Fruit fly (Drosophila melanogaster) whole organism, embryonic: ENCODE measurements around the gene Mocs2A.
"Not testable (repeated sequence)": the region's sequence is repeated elsewhere in the genome, so short reads cannot be mapped to it uniquely, and the experiment has no call there.

ENCODE experiments used
- Ada2b ChIP-seq: fragments of 200-800 bp; sonication (Bioruptor generic); IDR thresholded peaks from 2 replicates; pipeline ENCODE4 v1.3.6; 2022; ENCODE audit warnings: missing biosample characterization, missing genetic modification characterization
- BtbVII ChIP-seq: fragments of 200-800 bp; sonication (Bioruptor generic); optimal IDR thresholded peaks from 3 replicates; lab custom pipeline; 2017; ENCODE audit warnings: missing biosample characterization, mild to moderate bottlenecking, missing genetic modification characterization
- CG10267 ChIP-seq: fragments of 200-800 bp; sonication (Bioruptor generic); optimal IDR thresholded peaks from 2 replicates; lab custom pipeline; 2018; ENCODE audit warnings: missing biosample characterization, mild to moderate bottlenecking, missing genetic modification characterization, moderate library complexity
- CG10366 ChIP-seq: fragments of 200-800 bp; sonication (Bioruptor generic); IDR thresholded peaks from 2 replicates; pipeline ENCODE4 v1.3.6; 2022; ENCODE audit warnings: missing biosample characterization, missing genetic modification characterization
- CG10431 ChIP-seq: fragments of 200-800 bp; sonication (Bioruptor generic); optimal IDR thresholded peaks from 3 replicates; lab custom pipeline; 2018; ENCODE audit warnings: missing biosample characterization, mild to moderate bottlenecking, missing genetic modification characterization
- CG10654 ChIP-seq: fragments of 200-800 bp; sonication (Bioruptor generic); optimal IDR thresholded peaks from 2 replicates; lab custom pipeline; 2016; ENCODE audit warnings: missing biosample characterization, missing genetic modification characterization
- CG12104 ChIP-seq: fragments of 200-800 bp; sonication (Bioruptor generic); optimal IDR thresholded peaks from 3 replicates; lab custom pipeline; 2016; ENCODE audit warnings: missing biosample characterization, missing genetic modification characterization
- CG16779 ChIP-seq: fragments of 200-800 bp; sonication (Bioruptor generic); IDR thresholded peaks from 2 replicates; pipeline ENCODE4 v1.3.6; 2022; ENCODE audit warnings: missing biosample characterization, missing genetic modification characterization
- CG30403 ChIP-seq: fragments of 200-800 bp; sonication (Bioruptor generic); optimal IDR thresholded peaks from 3 replicates; lab custom pipeline; 2016; ENCODE audit warnings: missing biosample characterization, missing genetic modification characterization
- CG32532 ChIP-seq: fragments of 200-800 bp; sonication (Bioruptor generic); IDR thresholded peaks from 2 replicates; pipeline ENCODE4 v1.3.6; 2022; ENCODE audit warnings: missing biosample characterization, missing genetic modification characterization
- CG34224 ChIP-seq: fragments of 200-800 bp; sonication (Bioruptor generic); IDR thresholded peaks from 3 replicates; pipeline ENCODE4 v1.3.6; 2022; ENCODE audit warnings: missing biosample characterization, missing genetic modification characterization; ENCODE audit not compliant: partially characterized antibody
- CG34422 ChIP-seq: fragments of 200-800 bp; sonication (Bioruptor generic); IDR thresholded peaks from 3 replicates; pipeline ENCODE4 v1.3.6; 2022; ENCODE audit warnings: missing biosample characterization, missing genetic modification characterization
- CG3847 ChIP-seq: fragments of 200-800 bp; sonication (Bioruptor generic); IDR thresholded peaks from 2 replicates; pipeline ENCODE4 v1.3.6; 2022; ENCODE audit warnings: missing biosample characterization, missing genetic modification characterization
- CG5245 ChIP-seq: fragments of 200-800 bp; sonication (Bioruptor generic); optimal IDR thresholded peaks from 3 replicates; lab custom pipeline; 2016; ENCODE audit warnings: missing biosample characterization, missing genetic modification characterization
- CG7357 ChIP-seq: fragments of 200-800 bp; sonication (Bioruptor generic); IDR thresholded peaks from 3 replicates; pipeline ENCODE4 v1.3.6; 2022; ENCODE audit warnings: missing biosample characterization, missing genetic modification characterization
- CoRest ChIP-seq: fragments of 200-800 bp; sonication (Bioruptor generic); optimal IDR thresholded peaks from 3 replicates; lab custom pipeline; 2018; ENCODE audit warnings: missing biosample characterization, mild to moderate bottlenecking, missing genetic modification characterization, moderate library complexity
- D19B ChIP-seq: fragments of 200-800 bp; sonication (Bioruptor generic); optimal IDR thresholded peaks from 2 replicates; lab custom pipeline; 2017; ENCODE audit warnings: missing biosample characterization, mild to moderate bottlenecking, missing genetic modification characterization
- Ets65A ChIP-seq: fragments of 200-800 bp; sonication (Bioruptor generic); peaks from one replicate; lab custom pipeline; 2016; ENCODE audit warnings: missing biosample characterization, missing genetic modification characterization
- Fer1 ChIP-seq: fragments of 200-800 bp; sonication (Bioruptor generic); optimal IDR thresholded peaks from 2 replicates; lab custom pipeline; 2017; ENCODE audit warnings: missing biosample characterization, mild to moderate bottlenecking, missing genetic modification characterization
- Fer2 ChIP-seq: fragments of 200-800 bp; sonication (Bioruptor generic); optimal IDR thresholded peaks from 2 replicates; lab custom pipeline; 2018; ENCODE audit warnings: missing biosample characterization, mild to moderate bottlenecking, missing genetic modification characterization, moderate library complexity
- Fer3 ChIP-seq: fragments of 200-800 bp; sonication (Bioruptor generic); optimal IDR thresholded peaks from 2 replicates; lab custom pipeline; 2018; ENCODE audit warnings: missing biosample characterization, mild to moderate bottlenecking, missing genetic modification characterization, moderate library complexity
- H15 ChIP-seq: fragments of 200-800 bp; sonication (Bioruptor generic); IDR thresholded peaks from 3 replicates; pipeline ENCODE4 v1.3.6; 2022; ENCODE audit warnings: missing biosample characterization, missing genetic modification characterization
- Scr ChIP-seq: fragments of 200-800 bp; sonication (Bioruptor generic); IDR thresholded peaks from 2 replicates; pipeline ENCODE4 v1.3.6; 2022; ENCODE audit warnings: missing biosample characterization, missing genetic modification characterization; ENCODE audit not compliant: partially characterized antibody
- Vsx1 ChIP-seq: fragments of 200-800 bp; sonication (Bioruptor generic); optimal IDR thresholded peaks from 2 replicates; lab custom pipeline; 2017; ENCODE audit warnings: missing biosample characterization, mild to moderate bottlenecking, missing genetic modification characterization, missing genetic modification reagents
- ac ChIP-seq: fragments of 200-800 bp; sonication (Bioruptor generic); optimal IDR thresholded peaks from 3 replicates; lab custom pipeline; 2017; ENCODE audit warnings: missing biosample characterization, mild to moderate bottlenecking, missing genetic modification characterization
- ato ChIP-seq: fragments of 200-800 bp; sonication (Bioruptor generic); IDR thresholded peaks from 2 replicates; pipeline ENCODE4 v1.3.6; 2022; ENCODE audit warnings: missing biosample characterization, missing genetic modification characterization; ENCODE audit not compliant: partially characterized antibody
- cas ChIP-seq: fragments of 200-800 bp; sonication (Bioruptor generic); IDR thresholded peaks from 2 replicates; pipeline ENCODE4 v1.3.6; 2022; ENCODE audit warnings: missing biosample characterization, missing genetic modification characterization
- caup ChIP-seq: fragments of 200-800 bp; sonication (Bioruptor generic); optimal IDR thresholded peaks from 3 replicates; lab custom pipeline; 2017; ENCODE audit warnings: missing biosample characterization, mild to moderate bottlenecking, missing genetic modification characterization, moderate library complexity; ENCODE audit not compliant: severe bottlenecking
- chinmo ChIP-seq: fragments of 200-800 bp; sonication (Bioruptor generic); IDR thresholded peaks from 4 replicates; pipeline ENCODE4 v1.3.6; 2022; ENCODE audit warnings: missing biosample characterization, missing genetic modification characterization; ENCODE audit not compliant: partially characterized antibody
- chm ChIP-seq: fragments of 200-800 bp; sonication (Bioruptor generic); IDR thresholded peaks from 2 replicates; pipeline ENCODE4 v1.3.6; 2022; ENCODE audit warnings: missing biosample characterization, missing genetic modification characterization
- croc ChIP-seq: fragments of 200-800 bp; sonication (Bioruptor generic); conservative IDR thresholded peaks from 3 replicates; pipeline ENCODE4 v1.3.6; 2022; ENCODE audit warnings: missing biosample characterization, missing genetic modification characterization
- dati ChIP-seq: fragments of 200-800 bp; sonication (Bioruptor generic); IDR thresholded peaks from 2 replicates; pipeline ENCODE4 v1.3.6; 2022; ENCODE audit warnings: missing biosample characterization, missing genetic modification characterization
- esg ChIP-seq: fragments of 200-800 bp; sonication (Bioruptor generic); conservative IDR thresholded peaks from 2 replicates; pipeline ENCODE4 v1.3.6; 2022; ENCODE audit warnings: missing biosample characterization, missing genetic modification characterization
- exex ChIP-seq: fragments of 200-800 bp; sonication (Bioruptor generic); optimal IDR thresholded peaks from 4 replicates; lab custom pipeline; 2018; ENCODE audit warnings: missing biosample characterization, mild to moderate bottlenecking, missing genetic modification characterization, moderate library complexity
- hb ChIP-seq: fragments of 200-800 bp; sonication (Bioruptor generic); IDR thresholded peaks from 3 replicates; pipeline ENCODE4 v1.3.6; 2022; ENCODE audit warnings: missing biosample characterization, missing genetic modification characterization; ENCODE audit not compliant: partially characterized antibody
- mld ChIP-seq: fragments of 200-800 bp; sonication (Bioruptor generic); IDR thresholded peaks from 3 replicates; pipeline ENCODE4 v1.3.6; 2022; ENCODE audit warnings: missing biosample characterization, missing genetic modification characterization; ENCODE audit not compliant: partially characterized antibody
- nerfin-2 ChIP-seq: fragments of 200-800 bp; sonication (Bioruptor generic); IDR thresholded peaks from 2 replicates; pipeline ENCODE4 v1.3.6; 2022; ENCODE audit warnings: missing biosample characterization, missing genetic modification characterization; ENCODE audit not compliant: partially characterized antibody
- odd ChIP-seq: fragments of 200-800 bp; sonication (Bioruptor generic); optimal IDR thresholded peaks from 2 replicates; lab custom pipeline; 2017; ENCODE audit warnings: missing biosample characterization, mild to moderate bottlenecking, missing genetic modification characterization
- phol ChIP-seq: fragments of 200-800 bp; sonication (Bioruptor generic); optimal IDR thresholded peaks from 3 replicates; lab custom pipeline; 2018; ENCODE audit warnings: missing biosample characterization, mild to moderate bottlenecking, missing genetic modification characterization, moderate library complexity
- prd ChIP-seq, 3 experiments: fragments of >200 bp in 2 of 3; fragments of 200-800 bp in 1 of 3; sonication (Bioruptor generic) in 1 of 3; optimal IDR thresholded peaks in 2 of 3; IDR thresholded peaks in 1 of 3; 2 replicates in 2 of 3; 3 replicates in 1 of 3; pipeline versions ENCODE4 v1.3.6 to Lab custom; 2017 to 2022; ENCODE audit warnings: missing biosample characterization in 1 of 3, missing genetic modification characterization in 1 of 3
- pzg ChIP-seq: fragments of 200-800 bp; sonication (Bioruptor generic); optimal IDR thresholded peaks from 3 replicates; lab custom pipeline; 2018; ENCODE audit warnings: missing biosample characterization, mild to moderate bottlenecking, missing genetic modification characterization, moderate library complexity
- sc ChIP-seq, 3 experiments: fragments of >200 bp in 2 of 3; fragments of 200-800 bp in 1 of 3; sonication (Bioruptor generic) in 1 of 3; optimal IDR thresholded peaks; 2 replicates in 2 of 3; 3 replicates in 1 of 3; lab custom pipeline; 2017; ENCODE audit warnings: mild to moderate bottlenecking in 1 of 3, missing biosample characterization in 1 of 3, missing genetic modification characterization in 1 of 3, missing genetic modification reagents in 1 of 3
- sens-2 ChIP-seq: fragments of 200-800 bp; sonication (Bioruptor generic); IDR thresholded peaks from 2 replicates; pipeline ENCODE4 v1.3.6; 2022; ENCODE audit warnings: missing biosample characterization, missing genetic modification characterization
- ttk ChIP-seq: fragments of 200-800 bp; sonication (Bioruptor generic); IDR thresholded peaks from 2 replicates; pipeline ENCODE4 v2.1.2; 2022; ENCODE audit warnings: missing biosample characterization, missing genetic modification characterization
- vvl ChIP-seq: fragments of 200-800 bp; sonication (Bioruptor generic); IDR thresholded peaks from 2 replicates; pipeline ENCODE4 v1.3.6; 2022; ENCODE audit warnings: missing biosample characterization, missing genetic modification characterization
- zen ChIP-seq: fragments of 200-800 bp; sonication (Bioruptor generic); optimal IDR thresholded peaks from 3 replicates; lab custom pipeline; 2018; ENCODE audit warnings: missing biosample characterization, mild to moderate bottlenecking, missing genetic modification characterization, moderate library complexity
- zen2 ChIP-seq: fragments of 200-800 bp; sonication (Bioruptor generic); IDR thresholded peaks from 3 replicates; pipeline ENCODE4 v1.3.6; 2022; ENCODE audit warnings: missing biosample characterization, missing genetic modification characterization; ENCODE audit not compliant: partially characterized antibody

Gene Mocs2A

dm6 chr3R:25123262-25123661 lies 3.9 kb downstream of the Mocs2A start, which contains the start of gene vig2 (continued):
- TF ChIP-seq caup (peak; percentile 73), vvl (GFP tag; lab: Robert Waterston, UW) (peak; percentile 88), chm (GFP tag; lab: Robert Waterston, UW) (peak; percentile 93), CG30403 (peak; percentile 29), exex (tag; lab: Kevin White, UChicago) (peak; percentile 10), croc (GFP tag; lab: Robert Waterston, UW) (0 out of 3 replicates have a peak, but pooled peaks have one; percentile 29), CG10366 (GFP tag; lab: Robert Waterston, UW) (peak; percentile 84), ato (GFP tag; lab: Robert Waterston, UW) (peak; percentile 90), zen2 (peak; percentile 77; the same call in 2 of the 3 replicates), Ada2b (GFP tag; lab: Robert Waterston, UW) (peak; percentile 29; the same call in 1 of the 2 replicates), CG34422 (peak; percentile 82), Scr (GFP tag; lab: Robert Waterston, UW) (peak; percentile 90), Vsx1 (GFP tag; lab: Kevin White, UChicago) (peak; percentile 43), CG7357 (GFP tag; lab: Robert Waterston, UW) (0 out of 3 replicates have a peak, but pooled peaks have one; percentile 31), sc (GFP tag; optimal IDR thresholded peaks at IDR 0.05; lab: Kevin White, UChicago) (peak; percentile 3), chinmo (GFP tag; lab: Robert Waterston, UW) (peak; percentile 81; the same call in 2 of the 4 replicates), esg (GFP tag; lab: Robert Waterston, UW) (peak; percentile 34; the same call in 1 of the 2 replicates), nerfin-2 (GFP tag; lab: Robert Waterston, UW) (peak; percentile 80), cas (GFP tag; lab: Robert Waterston, UW) (0 out of 2 replicates have a peak, but pooled peaks have one; percentile 6), CG10267 (tag; lab: Kevin White, UChicago) (peak; percentile 0), CG12104 (peak; percentile 54), prd (GFP tag; IDR thresholded peaks at IDR 0.05; lab: Robert Waterston, UW) (0 out of 3 replicates have a peak, but pooled peaks have one; percentile 39), Ets65A (peak; percentile 82), CG16779 (peak; percentile 66; the same call in 1 of the 2 replicates), zen (tag; lab: Kevin White, UChicago) (peak; percentile 78), dati (GFP tag; lab: Robert Waterston, UW) (0 out of 2 replicates have a peak, but pooled peaks have one; percentile 62), CoRest (peak; percentile 38), Fer2 (tag; lab: Kevin White, UChicago) (peak; percentile 49), CG34224 (GFP tag; lab: Robert Waterston, UW) (peak; percentile 64; the same call in 2 of the 3 replicates), BtbVII (GFP tag; lab: Kevin White, UChicago) (peak; percentile 3), H15 (GFP tag; lab: Robert Waterston, UW) (peak; percentile 79), sens-2 (GFP tag; lab: Robert Waterston, UW) (peak; percentile 79; the same call in 1 of the 2 replicates), mld (peak; percentile 91), CG32532 (GFP tag; lab: Robert Waterston, UW) (peak; percentile 90), phol (tag; lab: Kevin White, UChicago) (peak; percentile 39), ac (GFP tag; lab: Kevin White, UChicago) (peak; percentile 2), ttk (GFP tag; lab: Robert Waterston, UW) (peak; percentile 77; the same call in 1 of the 2 replicates), hb (GFP tag; lab: Robert Waterston, UW) (peak; percentile 85), odd (GFP tag; lab: Kevin White, UChicago) (peak; percentile 18), CG10654 (GFP tag; lab: Kevin White, UChicago) (peak; percentile 28), CG3847 (GFP tag; lab: Robert Waterston, UW) (peak; percentile 71), pzg (GFP tag; lab: Kevin White, UChicago) (peak; percentile 31), CG5245 (GFP tag; lab: Kevin White, UChicago) (peak; percentile 32), CG10431 (peak; percentile 54), Fer3 (tag; lab: Kevin White, UChicago) (peak; percentile 50), Fer1 (GFP tag; lab: Kevin White, UChicago) (peak; percentile 13), D19B (GFP tag; lab: Kevin White, UChicago) (peak; percentile 16)
- TF ChIP-seq sc, prd (optimal IDR thresholded peaks at IDR 0.05; lab: Kevin White, UChicago): not testable (repeated sequence)
